Fruit fly (Drosophila melanogaster) whole organism, embryonic: Measurements from ENCODE around the gene Grasp65.

Experiments used
- ATbp ChIP-seq: fragments of 200-800 bp; sonication (Bioruptor generic); optimal IDR thresholded peaks from 2 replicates; lab custom pipeline; 2017; ENCODE audit warnings: missing biosample characterization, mild to moderate bottlenecking, missing genetic modification characterization, missing genetic modification reagents
- Atf6 ChIP-seq: fragments of 200-800 bp; sonication (Bioruptor generic); IDR thresholded peaks from 2 replicates; pipeline ENCODE4 v1.3.6; 2022; ENCODE audit warnings: missing biosample characterization, missing genetic modification characterization
- BEAF-32 ChIP-seq: fragments of 200-800 bp; sonication (Bioruptor generic); optimal IDR thresholded peaks from 3 replicates; lab custom pipeline; 2017; ENCODE audit warnings: missing biosample characterization, missing genetic modification characterization, mild to moderate bottlenecking, moderate library complexity, missing genetic modification reagents
- CG10565 ChIP-seq: fragments of 200-800 bp; sonication (Bioruptor generic); optimal IDR thresholded peaks from 3 replicates; lab custom pipeline; 2016; ENCODE audit warnings: missing biosample characterization, mild to moderate bottlenecking, missing genetic modification characterization
- CG10979 ChIP-seq: fragments of 200-800 bp; sonication (Bioruptor generic); optimal IDR thresholded peaks from 2 replicates; lab custom pipeline; 2018; ENCODE audit warnings: missing biosample characterization, mild to moderate bottlenecking, missing genetic modification characterization, moderate library complexity
- CG11247 ChIP-seq: fragments of 200-800 bp; sonication (Bioruptor generic); IDR thresholded peaks from 2 replicates; pipeline ENCODE4 v1.3.6; 2022; ENCODE audit warnings: missing biosample characterization, missing genetic modification characterization
- CG11696 ChIP-seq: fragments of 200-800 bp; sonication (Bioruptor generic); IDR thresholded peaks from 2 replicates; pipeline ENCODE4 v1.3.6; 2022; ENCODE audit warnings: missing biosample characterization, missing genetic modification characterization
- CG12299 ChIP-seq: fragments of 200-800 bp; sonication (Bioruptor generic); optimal IDR thresholded peaks from 2 replicates; lab custom pipeline; 2018; ENCODE audit warnings: missing biosample characterization, mild to moderate bottlenecking, missing genetic modification characterization
- CG14050 ChIP-seq: fragments of 200-800 bp; sonication (Bioruptor generic); IDR thresholded peaks from 3 replicates; pipeline ENCODE4 v1.3.6; 2022; ENCODE audit warnings: missing biosample characterization, missing genetic modification characterization
- CG14965 ChIP-seq: fragments of 200-800 bp; sonication (Bioruptor generic); optimal IDR thresholded peaks from 2 replicates; lab custom pipeline; 2016; ENCODE audit warnings: missing biosample characterization, missing genetic modification characterization, borderline replicate concordance
- CG15073 ChIP-seq: fragments of 200-800 bp; sonication (Bioruptor generic); optimal IDR thresholded peaks from 2 replicates; lab custom pipeline; 2016; ENCODE audit warnings: missing biosample characterization, missing genetic modification characterization
- CG16863 ChIP-seq: fragments of 200-800 bp; sonication (Bioruptor generic); optimal IDR thresholded peaks from 3 replicates; lab custom pipeline; 2016; ENCODE audit warnings: missing biosample characterization, missing genetic modification characterization
- CG17612 ChIP-seq: fragments of 200-800 bp; sonication (Bioruptor generic); IDR thresholded peaks from 2 replicates; pipeline ENCODE4 v1.3.6; 2022; ENCODE audit warnings: missing biosample characterization, missing genetic modification characterization
- CG34224 ChIP-seq: fragments of 200-800 bp; sonication (Bioruptor generic); IDR thresholded peaks from 3 replicates; pipeline ENCODE4 v1.3.6; 2022; ENCODE audit warnings: missing biosample characterization, missing genetic modification characterization; ENCODE audit not compliant: partially characterized antibody
- CG4328 ChIP-seq: fragments of 200-800 bp; sonication (Bioruptor generic); optimal IDR thresholded peaks from 3 replicates; lab custom pipeline; 2017; ENCODE audit warnings: missing biosample characterization, missing genetic modification reagents, missing genetic modification characterization
- CG4820 ChIP-seq: fragments of 200-800 bp; sonication (Bioruptor generic); optimal IDR thresholded peaks from 3 replicates; lab custom pipeline; 2016; ENCODE audit warnings: missing biosample characterization, missing genetic modification characterization
- CG6854 ChIP-seq: fragments of 200-800 bp; sonication (Bioruptor generic); optimal IDR thresholded peaks from 3 replicates; lab custom pipeline; 2017; ENCODE audit warnings: missing biosample characterization, mild to moderate bottlenecking, missing genetic modification characterization
- CG7928 ChIP-seq: fragments of 200-800 bp; sonication (Bioruptor generic); optimal IDR thresholded peaks from 2 replicates; lab custom pipeline; 2017; ENCODE audit warnings: missing biosample characterization, mild to moderate bottlenecking, missing genetic modification characterization
- CG7963 ChIP-seq: fragments of 200-800 bp; sonication (Bioruptor generic); IDR thresholded peaks from 3 replicates; pipeline ENCODE4 v1.3.6; 2022; ENCODE audit warnings: missing biosample characterization, missing genetic modification characterization; ENCODE audit not compliant: partially characterized antibody
- CTCF ChIP-seq: fragments of 200-800 bp; sonication (Bioruptor generic); optimal IDR thresholded peaks from 2 replicates; lab custom pipeline; 2017; ENCODE audit warnings: missing biosample characterization, mild to moderate bottlenecking, missing genetic modification characterization, moderate library complexity
- D19B ChIP-seq: fragments of 200-800 bp; sonication (Bioruptor generic); optimal IDR thresholded peaks from 2 replicates; lab custom pipeline; 2017; ENCODE audit warnings: missing biosample characterization, mild to moderate bottlenecking, missing genetic modification characterization
- Deaf1 ChIP-seq: fragments of 200-800 bp; optimal IDR thresholded peaks from 3 replicates; lab custom pipeline; 2019; ENCODE audit warnings: missing biosample characterization, mild to moderate bottlenecking, missing genetic modification characterization, moderate library complexity
- Dip3 ChIP-seq: fragments of 200-800 bp; sonication (Bioruptor generic); optimal IDR thresholded peaks from 3 replicates; lab custom pipeline; 2016; ENCODE audit warnings: missing biosample characterization, missing genetic modification characterization
- Drgx ChIP-seq: fragments of 200-800 bp; sonication (Bioruptor generic); IDR thresholded peaks from 2 replicates; pipeline ENCODE4 v1.3.6; 2022; ENCODE audit warnings: missing biosample characterization, missing genetic modification characterization
- E2f2 ChIP-seq: fragments of 200-800 bp; sonication (Bioruptor generic); IDR thresholded peaks from 2 replicates; pipeline ENCODE4 v1.3.6; 2022; ENCODE audit warnings: missing biosample characterization, missing genetic modification characterization
- H2.0 ChIP-seq: fragments of 200-800 bp; sonication (Bioruptor generic); IDR thresholded peaks from 2 replicates; pipeline ENCODE4 v1.3.6; 2022; ENCODE audit warnings: missing biosample characterization, missing genetic modification characterization
- HLH4C ChIP-seq: fragments of 200-800 bp; sonication (Bioruptor generic); IDR thresholded peaks from 3 replicates; pipeline ENCODE4 v1.3.6; 2022; ENCODE audit warnings: missing biosample characterization, missing genetic modification characterization; ENCODE audit not compliant: partially characterized antibody
- Hand ChIP-seq: fragments of 200-800 bp; sonication (Bioruptor generic); optimal IDR thresholded peaks from 2 replicates; lab custom pipeline; 2017; ENCODE audit warnings: mild to moderate bottlenecking, missing biosample characterization, missing genetic modification reagents, missing genetic modification characterization
- Hr51 ChIP-seq, 2 experiments: fragments of 200-800 bp; sonication (Bioruptor generic); optimal IDR thresholded peaks; 2 replicates in 1 of 2; 3 replicates in 1 of 2; lab custom pipeline; 2016 to 2018; ENCODE audit warnings: missing biosample characterization in 2 of 2, missing genetic modification characterization in 2 of 2, mild to moderate bottlenecking in 1 of 2, moderate library complexity in 1 of 2
- Kr ChIP-seq: fragments of 200-800 bp; sonication (Bioruptor generic); optimal IDR thresholded peaks from 2 replicates; lab custom pipeline; 2017; ENCODE audit warnings: missing biosample characterization, mild to moderate bottlenecking, missing genetic modification characterization
- Lhr ChIP-seq: fragments of 200-800 bp; sonication (Bioruptor generic); optimal IDR thresholded peaks from 3 replicates; lab custom pipeline; 2017; ENCODE audit warnings: mild to moderate bottlenecking, missing biosample characterization, missing genetic modification reagents, missing genetic modification characterization
- MTF-1 ChIP-seq: fragments of 200-800 bp; sonication (Bioruptor generic); optimal IDR thresholded peaks from 2 replicates; lab custom pipeline; 2018; ENCODE audit warnings: missing biosample characterization, mild to moderate bottlenecking, missing genetic modification characterization, borderline replicate concordance
- Max ChIP-seq: fragments of 200-800 bp; sonication (Bioruptor generic); optimal IDR thresholded peaks from 2 replicates; lab custom pipeline; 2016; ENCODE audit warnings: missing biosample characterization, mild to moderate bottlenecking, missing genetic modification characterization
- TFAM ChIP-seq: fragments of 200-800 bp; sonication (Bioruptor generic); optimal IDR thresholded peaks from 2 replicates; lab custom pipeline; 2017; ENCODE audit warnings: missing biosample characterization, missing genetic modification characterization, inconsistent platforms
- ab ChIP-seq: fragments of 200-800 bp; sonication (Bioruptor generic); optimal IDR thresholded peaks from 2 replicates; lab custom pipeline; 2016; ENCODE audit warnings: missing biosample characterization, missing genetic modification characterization
- br ChIP-seq: fragments of >200 bp; optimal IDR thresholded peaks from 2 replicates; lab custom pipeline; 2017
- chinmo ChIP-seq: fragments of 200-800 bp; sonication (Bioruptor generic); IDR thresholded peaks from 4 replicates; pipeline ENCODE4 v1.3.6; 2022; ENCODE audit warnings: missing biosample characterization, missing genetic modification characterization; ENCODE audit not compliant: partially characterized antibody
- crol ChIP-seq: fragments of 200-800 bp; sonication (Bioruptor generic); IDR thresholded peaks from 2 replicates; pipeline ENCODE4 v1.3.6; 2022; ENCODE audit warnings: missing biosample characterization, missing genetic modification characterization
- dmrt99B ChIP-seq: fragments of 200-800 bp; sonication (Bioruptor generic); optimal IDR thresholded peaks from 2 replicates; lab custom pipeline; 2018; ENCODE audit warnings: missing biosample characterization, mild to moderate bottlenecking, missing genetic modification characterization, moderate library complexity
- ind ChIP-seq: fragments of 200-800 bp; sonication (Bioruptor generic); optimal IDR thresholded peaks from 3 replicates; lab custom pipeline; 2016; ENCODE audit warnings: missing biosample characterization, missing genetic modification characterization
- mam ChIP-seq: fragments of 200-800 bp; sonication (Bioruptor generic); optimal IDR thresholded peaks from 3 replicates; lab custom pipeline; 2016; ENCODE audit warnings: missing biosample characterization, missing genetic modification characterization
- nau ChIP-seq: fragments of 200-800 bp; sonication (Bioruptor generic); optimal IDR thresholded peaks from 3 replicates; lab custom pipeline; 2017; ENCODE audit warnings: missing biosample characterization, mild to moderate bottlenecking, missing genetic modification characterization, missing genetic modification reagents
- otp ChIP-seq: fragments of 200-800 bp; sonication (Bioruptor generic); IDR thresholded peaks from 3 replicates; pipeline ENCODE4, ENCODE4 v1.3.6; 2022; ENCODE audit warnings: missing biosample characterization, missing genetic modification characterization
- schlank ChIP-seq: fragments of 200-800 bp; sonication (Bioruptor generic); optimal IDR thresholded peaks from 2 replicates; lab custom pipeline; 2018; ENCODE audit warnings: missing biosample characterization, mild to moderate bottlenecking, missing genetic modification characterization
- scrt ChIP-seq: fragments of 200-800 bp; sonication (Bioruptor generic); optimal IDR thresholded peaks from 2 replicates; lab custom pipeline; 2018; ENCODE audit warnings: missing biosample characterization, mild to moderate bottlenecking, missing genetic modification characterization, moderate library complexity
- sob ChIP-seq: fragments of 200-800 bp; sonication (Bioruptor generic); IDR thresholded peaks from 2 replicates; pipeline ENCODE4 v1.3.6; 2022; ENCODE audit warnings: missing biosample characterization, missing genetic modification characterization
- ssp ChIP-seq: fragments of 200-800 bp; sonication (Bioruptor generic); IDR thresholded peaks from 2 replicates; pipeline ENCODE4 v1.3.6; 2022; ENCODE audit warnings: missing biosample characterization, missing genetic modification characterization
- trem ChIP-seq: fragments of 200-800 bp; optimal IDR thresholded peaks from 3 replicates; lab custom pipeline; 2019; ENCODE audit warnings: missing biosample characterization, mild to moderate bottlenecking, missing genetic modification characterization, moderate library complexity
- ttk ChIP-seq: fragments of 200-800 bp; sonication (Bioruptor generic); IDR thresholded peaks from 2 replicates; pipeline ENCODE4 v2.1.2; 2022; ENCODE audit warnings: missing biosample characterization, missing genetic modification characterization
- zf30C ChIP-seq: fragments of 200-800 bp; sonication (Bioruptor generic); optimal IDR thresholded peaks from 3 replicates; lab custom pipeline; 2018; ENCODE audit warnings: missing biosample characterization, mild to moderate bottlenecking, missing genetic modification characterization

Gene Grasp65

dm6 chr3L:19929051-19929718, 4.4 kb downstream of the Grasp65 start (continued):
- TF ChIP-seq chinmo (GFP tag; lab: Robert Waterston, UW) (peak; percentile 74; the same call in 1 of the 4 replicates), MTF-1 (GFP tag; lab: Kevin White, UChicago) (no peak), CG11696 (no peak), br (lab: Kevin White, UChicago) (no peak), Dip3 (GFP tag; lab: Kevin White, UChicago) (no peak), CG34224 (GFP tag; lab: Robert Waterston, UW) (no peak), mam (no peak), HLH4C (GFP tag; lab: Robert Waterston, UW) (no peak), CG6854 (no peak), nau (GFP tag; lab: Kevin White, UChicago) (no peak), schlank (tag; lab: Kevin White, UChicago) (no peak), E2f2 (0 out of 2 replicates have a peak, but pooled peaks have one; percentile 6), ttk (GFP tag; lab: Robert Waterston, UW) (no peak), Kr (no peak), Max (GFP tag; lab: Kevin White, UChicago) (no peak), Hr51 (GFP tag; optimal IDR thresholded peaks at IDR 0.05; lab: Kevin White, UChicago) (peak in 1 of 2 experiments; percentile 43), CG16863 (no peak), zf30C (GFP tag; lab: Kevin White, UChicago) (peak; percentile 59), TFAM (no peak), ab (no peak), Atf6 (GFP tag; lab: Robert Waterston, UW) (0 out of 2 replicates have a peak, but pooled peaks have one; percentile 15), dmrt99B (no peak), CG11247 (GFP tag; lab: Robert Waterston, UW) (no peak), Lhr (no peak), CG4328 (no peak), trem (tag; lab: Kevin White, UChicago) (no peak), otp (GFP tag; lab: Robert Waterston, UW) (no peak), CG14050 (no peak), CG14965 (GFP tag; lab: Kevin White, UChicago) (no peak), CG17612 (no peak), scrt (GFP tag; lab: Kevin White, UChicago) (no peak), CG12299 (tag; lab: Kevin White, UChicago) (no peak), crol (GFP tag; lab: Robert Waterston, UW) (peak; percentile 84), CTCF (no peak), sob (GFP tag; lab: Robert Waterston, UW) (no peak), CG7928 (GFP tag; lab: Kevin White, UChicago) (no peak), ATbp (GFP tag; lab: Kevin White, UChicago) (no peak), CG10565 (GFP tag; lab: Kevin White, UChicago) (no peak), Drgx (GFP tag; lab: Robert Waterston, UW) (peak; percentile 45; the same call in 1 of the 2 replicates), CG15073 (GFP tag; lab: Kevin White, UChicago) (no peak), CG10979 (tag; lab: Kevin White, UChicago) (no peak), D19B (GFP tag; lab: Kevin White, UChicago) (no peak), CG7963 (GFP tag; lab: Robert Waterston, UW) (no peak), Hand (GFP tag; lab: Kevin White, UChicago) (no peak), H2.0 (GFP tag; lab: Robert Waterston, UW) (no peak), CG4820 (GFP tag; lab: Kevin White, UChicago) (no peak), BEAF-32 (GFP tag; lab: Kevin White, UChicago) (no peak), ssp (GFP tag; lab: Robert Waterston, UW) (no peak), Deaf1 (peak; percentile 65), ind (no peak)
